Fruit fly (Drosophila melanogaster) whole organism: ENCODE results near the gene CG3184.

Experiments
- CG8478 ChIP-seq: fragments of >200 bp; optimal IDR thresholded peaks from 2 replicates; lab custom pipeline; 2018; ENCODE audit warnings: inconsistent platforms
- Dll ChIP-seq: fragments of >200 bp; optimal IDR thresholded peaks from 2 replicates; lab custom pipeline; 2017
- EcR ChIP-seq, 2 experiments: fragments of >200 bp; optimal IDR thresholded peaks; 2 replicates each; lab custom pipeline; 2017; ENCODE audit warnings: missing biosample characterization in 2 of 2, missing genetic modification characterization in 2 of 2, missing genetic modification reagents in 2 of 2
- pan ChIP-seq: fragments of >200 bp; optimal IDR thresholded peaks from 2 replicates; lab custom pipeline; 2017

dm6 chrX:6659919-6660318 lies 28.7 kb downstream of the CG3184 start:
- TF ChIP-seq pan, result no peak
- TF ChIP-seq CG8478 (lab: Kevin White, UChicago), result no peak
- no peak for TF ChIP-seq Dll (lab: Kevin White, UChicago)
- no peak for TF ChIP-seq EcR (GFP tag; optimal IDR thresholded peaks at IDR 0.05; lab: Kevin White, UChicago)
